Worm (Caenorhabditis elegans) whole organism, young adult: ENCODE measurements around the gene msp-78.
A peak's percentile ranks its signal among the peaks of the same experiment; 100 is the strongest.

Experiments used
- B0035.1 ChIP-seq: sonication (generic microtip); optimal IDR thresholded peaks from 2 replicates; lab custom pipeline; 2016; ENCODE audit warnings: missing genetic modification characterization, mild to moderate bottlenecking, missing compliant biosample characterization, missing genotype, missing genetic modification reagents
- C06A6.2 ChIP-seq: fragments of 200-800 bp; sonication (Bioruptor generic); conservative IDR thresholded peaks from 2 replicates; pipeline ENCODE4 v1.3.6; 2022; ENCODE audit warnings: missing genetic modification characterization, missing compliant biosample characterization
- D2030.7 ChIP-seq: fragments of 200-800 bp; sonication (Bioruptor generic); IDR thresholded peaks from 2 replicates; pipeline ENCODE4 v1.3.6; 2022; ENCODE audit warnings: missing genetic modification reagents, missing genetic modification characterization, missing compliant biosample characterization
- F33H1.4 ChIP-seq: fragments of 200-800 bp; sonication (Bioruptor generic); IDR thresholded peaks from 2 replicates; pipeline ENCODE4 v1.3.6; 2022; ENCODE audit warnings: missing genetic modification reagents, missing genetic modification characterization, missing compliant biosample characterization
- T07F8.4 ChIP-seq: sonication (generic microtip); optimal IDR thresholded peaks from 2 replicates; lab custom pipeline; 2016; ENCODE audit warnings: mild to moderate bottlenecking, missing genetic modification characterization, moderate library complexity, missing compliant biosample characterization
- T26A5.8 ChIP-seq: sonication (generic microtip); optimal IDR thresholded peaks from 2 replicates; lab custom pipeline; 2016; ENCODE audit warnings: missing genetic modification characterization, missing compliant biosample characterization
- ama-1 ChIP-seq, 3 experiments: fragments of 150-350 bp in 1 of 3; sonication (generic microtip) in 2 of 3; optimal IDR thresholded peaks; 2 replicates each; lab custom pipeline; 2014 to 2018; ENCODE audit warnings: missing biosample characterization in 2 of 3, missing genetic modification characterization in 2 of 3, missing genetic modification reagents in 2 of 3
- aptf-3 ChIP-seq: fragments of 200-800 bp; sonication (Bioruptor generic); IDR thresholded peaks from 2 replicates; pipeline ENCODE4 v1.3.6; 2022; ENCODE audit warnings: missing genetic modification characterization, missing compliant biosample characterization
- atf-7 ChIP-seq: sonication (generic microtip); optimal IDR thresholded peaks from 2 replicates; lab custom pipeline; 2017; ENCODE audit warnings: mild to moderate bottlenecking, missing genetic modification characterization, missing compliant biosample characterization
- bed-2 ChIP-seq: fragments of 200-800 bp; sonication (Bioruptor generic); IDR thresholded peaks from 2 replicates; pipeline ENCODE4 v1.3.6; 2022; ENCODE audit warnings: missing genetic modification reagents, missing genetic modification characterization, missing compliant biosample characterization
- ccch-3 ChIP-seq: fragments of 200-800 bp; sonication (Bioruptor generic); optimal IDR thresholded peaks from 2 replicates; lab custom pipeline; 2018; ENCODE audit warnings: mild to moderate bottlenecking, missing genetic modification characterization, missing compliant biosample characterization
- ceh-58 ChIP-seq: fragments of 200-800 bp; sonication (Bioruptor generic); IDR thresholded peaks from 2 replicates; pipeline ENCODE4 v1.3.6; 2022; ENCODE audit warnings: missing genetic modification characterization, missing compliant biosample characterization
- ceh-91 ChIP-seq: fragments of 200-800 bp; sonication (Bioruptor generic); IDR thresholded peaks from 2 replicates; pipeline ENCODE4 v1.3.6; 2022; ENCODE audit warnings: missing genetic modification reagents, missing genetic modification characterization, missing compliant biosample characterization
- dpl-1 ChIP-seq: fragments of 150-350 bp; optimal IDR thresholded peaks from 2 replicates; lab custom pipeline; 2014; ENCODE audit warnings: missing biosample characterization, missing genetic modification reagents, missing genetic modification characterization
- him-1 ChIP-seq: sonication (generic microtip); optimal IDR thresholded peaks from 2 replicates; lab custom pipeline; 2016; ENCODE audit warnings: missing genotype, missing genetic modification reagents, missing genetic modification characterization, missing compliant biosample characterization
- hlh-12 ChIP-seq: sonication (generic microtip); optimal IDR thresholded peaks from 2 replicates; lab custom pipeline; 2016; ENCODE audit warnings: missing genetic modification characterization, missing compliant biosample characterization
- hmg-1.2 ChIP-seq: fragments of 200-800 bp; sonication (Bioruptor generic); IDR thresholded peaks from 2 replicates; pipeline ENCODE4 v1.3.6; 2022; ENCODE audit warnings: missing genetic modification reagents, missing genetic modification characterization, missing compliant biosample characterization
- lin-26 ChIP-seq: fragments of 200-800 bp; sonication (Bioruptor generic); IDR thresholded peaks from 2 replicates; pipeline ENCODE4 v1.3.6; 2022; ENCODE audit warnings: missing genetic modification reagents, missing genetic modification characterization, missing compliant biosample characterization
- mel-28 ChIP-seq: sonication (generic microtip); optimal IDR thresholded peaks from 2 replicates; lab custom pipeline; 2016; ENCODE audit warnings: borderline replicate concordance, mild to moderate bottlenecking, missing genetic modification characterization, missing compliant biosample characterization
- mxl-1 ChIP-seq: sonication (generic microtip); optimal IDR thresholded peaks from 2 replicates; lab custom pipeline; 2016; ENCODE audit warnings: missing genetic modification characterization, missing compliant biosample characterization
- nfya-1 ChIP-seq: sonication (generic microtip); optimal IDR thresholded peaks from 2 replicates; lab custom pipeline; 2017; ENCODE audit warnings: antibody characterized with exemption, missing compliant biosample characterization, missing genetic modification characterization, borderline replicate concordance; ENCODE audit not compliant: insufficient read depth
- nfyb-1 ChIP-seq: fragments of 200-800 bp; sonication (Bioruptor generic); IDR thresholded peaks from 2 replicates; pipeline ENCODE4 v1.3.6; 2022; ENCODE audit warnings: missing genetic modification reagents, missing genetic modification characterization, missing compliant biosample characterization
- nhr-27 ChIP-seq: fragments of 200-800 bp; sonication (Bioruptor generic); optimal IDR thresholded peaks from 2 replicates; lab custom pipeline; 2018; ENCODE audit warnings: mild to moderate bottlenecking, missing genetic modification characterization, moderate library complexity, missing compliant biosample characterization
- nhr-80 ChIP-seq: sonication (generic microtip); optimal IDR thresholded peaks from 2 replicates; lab custom pipeline; 2016; ENCODE audit warnings: missing genetic modification characterization, missing compliant biosample characterization
- rec-8 ChIP-seq, 2 experiments: sonication (generic microtip); optimal IDR thresholded peaks; 2 replicates each; lab custom pipeline; 2016; ENCODE audit warnings: mild to moderate bottlenecking in 2 of 2, missing genetic modification characterization in 2 of 2, missing genetic modification reagents in 2 of 2, missing genotype in 2 of 2, missing biosample characterization in 1 of 2, missing compliant biosample characterization in 1 of 2, moderate library complexity in 1 of 2
- repo-1 ChIP-seq: sonication (generic microtip); optimal IDR thresholded peaks from 2 replicates; lab custom pipeline; 2017; ENCODE audit warnings: mild to moderate bottlenecking, missing genetic modification characterization, missing compliant biosample characterization
- snpc-1.3 ChIP-seq: sonication (generic microtip); optimal IDR thresholded peaks from 2 replicates; lab custom pipeline; 2017; ENCODE audit warnings: missing genetic modification characterization, mild to moderate bottlenecking, missing compliant biosample characterization, antibody characterized with exemption, moderate library complexity, missing genotype, missing genetic modification reagents; ENCODE audit not compliant: insufficient read depth
- snpc-3.4 ChIP-seq: sonication (generic microtip); optimal IDR thresholded peaks from 2 replicates; lab custom pipeline; 2017; ENCODE audit warnings: missing genetic modification characterization, mild to moderate bottlenecking, missing compliant biosample characterization, antibody characterized with exemption, moderate library complexity, missing genotype, missing genetic modification reagents
- snpc-4 ChIP-seq, 5 experiments: fragments of 150-350 bp in 1 of 5; sonication (generic microtip) in 4 of 5; optimal IDR thresholded peaks; 2 replicates each; lab custom pipeline; 2014 to 2018; ENCODE audit warnings: missing genetic modification characterization in 5 of 5, missing biosample characterization in 3 of 5, antibody characterized with exemption in 2 of 5, mild to moderate bottlenecking in 2 of 5, missing compliant biosample characterization in 2 of 5, missing genotype in 2 of 5, moderate library complexity in 2 of 5, missing genetic modification reagents in 1 of 5
- somi-1 ChIP-seq: fragments of 200-800 bp; sonication (Bioruptor generic); optimal IDR thresholded peaks from 2 replicates; lab custom pipeline; 2018; ENCODE audit warnings: mild to moderate bottlenecking, missing genetic modification characterization, missing compliant biosample characterization
- tbp1 ChIP-seq: fragments of 200-800 bp; sonication (Bioruptor generic); optimal IDR thresholded peaks from 2 replicates; lab custom pipeline; 2018; ENCODE audit warnings: mild to moderate bottlenecking, missing genetic modification characterization, missing compliant biosample characterization
- tbx-9 ChIP-seq: sonication (generic microtip); optimal IDR thresholded peaks from 2 replicates; lab custom pipeline; 2016; ENCODE audit warnings: borderline replicate concordance, missing genetic modification characterization, inconsistent platforms, missing compliant biosample characterization
- tlf-1 ChIP-seq: fragments of 200-800 bp; sonication (Bioruptor generic); optimal IDR thresholded peaks from 2 replicates; lab custom pipeline; 2018; ENCODE audit warnings: mild to moderate bottlenecking, missing genetic modification characterization, missing compliant biosample characterization
- unc-130 ChIP-seq: sonication (generic microtip); optimal IDR thresholded peaks from 2 replicates; lab custom pipeline; 2016; ENCODE audit warnings: missing genetic modification reagents, missing genetic modification characterization, missing compliant biosample characterization
- ztf-28 ChIP-seq: fragments of 200-800 bp; sonication (Bioruptor generic); IDR thresholded peaks from 2 replicates; pipeline ENCODE4 v1.3.6; 2022; ENCODE audit warnings: missing genetic modification reagents, missing genetic modification characterization, missing compliant biosample characterization

The msp-78 gene

DNA sequence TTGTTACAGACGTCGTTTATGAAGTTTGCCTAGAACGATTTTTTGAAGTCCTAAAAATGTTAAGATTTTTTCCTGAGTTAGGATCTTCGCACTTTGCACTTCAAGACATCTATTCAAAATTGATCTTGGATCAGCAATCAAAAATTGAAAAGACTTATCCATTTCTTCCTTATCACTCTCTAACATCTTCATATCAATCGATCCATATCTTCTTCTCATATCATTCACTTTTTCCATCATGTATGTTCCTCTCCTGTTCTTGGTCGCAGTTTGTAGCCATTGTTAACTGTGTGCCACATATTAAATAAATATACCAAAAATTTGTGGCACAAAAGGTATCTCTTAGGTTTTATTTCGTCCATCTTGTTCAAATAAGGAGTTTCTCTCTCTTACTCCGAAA, 14.1 kb upstream of the msp-78 start:
- TF ChIP-seq atf-7 (no peak), ccch-3 (no peak), bed-2 (no peak), T26A5.8 (tag; lab: Kevin White, UChicago) (no peak), aptf-3 (GFP tag; lab: Robert Waterston, UW) (no peak), nfyb-1 (GFP tag; lab: Robert Waterston, UW) (no peak), rec-8 (tag; optimal IDR thresholded peaks at IDR 0.05; lab: Kevin White, UChicago) (no peak), ceh-91 (GFP tag; lab: Robert Waterston, UW) (no peak), repo-1 (tag; lab: Kevin White, UChicago) (no peak), C06A6.2 (no peak), nfya-1 (tag; lab: Kevin White, UChicago) (no peak), dpl-1 (no peak), somi-1 (no peak), D2030.7 (GFP tag; lab: Robert Waterston, UW) (no peak)

ce11 chrIV:9756647-9757424, 13.0 kb upstream of the msp-78 start:
- TF ChIP-seq tbp1 (GFP tag; lab: Kevin White, UChicago) (no peak), hmg-1.2 (GFP tag; lab: Robert Waterston, UW) (peak; percentile 67; the same call in 1 of the 2 replicates), snpc-3.4 (no peak), ama-1 (optimal IDR thresholded peaks at IDR 0.05; lab: Kevin White, UChicago) (no peak), ama-1 (GFP tag; optimal IDR thresholded peaks at IDR 0.05; lab: Kevin White, UChicago) (no peak), unc-130 (GFP tag; lab: Kevin White, UChicago) (no peak), lin-26 (GFP tag; lab: Robert Waterston, UW) (no peak), nhr-80 (tag; lab: Kevin White, UChicago) (peak; percentile 81), mel-28 (tag; lab: Kevin White, UChicago) (no peak), tbx-9 (tag; lab: Kevin White, UChicago) (no peak), B0035.1 (no peak), snpc-1.3 (tag; lab: Kevin White, UChicago) (no peak), nhr-27 (tag; lab: Kevin White, UChicago) (no peak), T07F8.4 (no peak), F33H1.4 (GFP tag; lab: Robert Waterston, UW) (no peak), ztf-28 (GFP tag; lab: Robert Waterston, UW) (no peak), ceh-58 (GFP tag; lab: Robert Waterston, UW) (no peak), snpc-4 (GFP tag; optimal IDR thresholded peaks at IDR 0.05; lab: Kevin White, UChicago) (no peak), snpc-4 (tag; optimal IDR thresholded peaks at IDR 0.05; lab: Kevin White, UChicago) (peak in 1 of 4 experiments; percentile 13), him-1 (tag; lab: Kevin White, UChicago) (no peak), tlf-1 (GFP tag; lab: Kevin White, UChicago) (no peak), hlh-12 (tag; lab: Kevin White, UChicago) (no peak), ceh-91 (GFP tag; lab: Robert Waterston, UW) (no peak)
- TF ChIP-seq, all 124 proteins: peak for 3

DNA sequence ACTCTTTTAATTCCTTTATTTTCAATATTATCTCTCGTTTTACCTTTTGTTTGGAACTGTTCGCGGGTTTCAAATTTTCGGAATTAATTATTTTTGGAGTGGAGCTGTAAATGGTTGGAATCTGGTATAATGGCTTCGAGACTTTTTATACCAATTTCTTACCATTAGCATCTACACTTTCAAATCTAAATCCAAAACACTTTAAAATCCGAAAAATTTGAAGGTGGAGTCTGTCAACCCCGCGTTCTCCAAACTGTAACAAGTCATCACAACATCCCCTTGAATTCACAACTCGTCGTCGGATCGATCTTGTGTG, 12.5 kb upstream of the msp-78 start, which contains the start of gene nhr-97:
Gene nhr-97 (plus strand): TSS at position 217 of the 316 bp plus-strand sequence.
- no peak for TF ChIP-seq mxl-1 (tag; lab: Kevin White, UChicago)
